Fruit fly (Drosophila melanogaster): Measurements from ENCODE around the gene Shab.

Gene Shab

DNA sequence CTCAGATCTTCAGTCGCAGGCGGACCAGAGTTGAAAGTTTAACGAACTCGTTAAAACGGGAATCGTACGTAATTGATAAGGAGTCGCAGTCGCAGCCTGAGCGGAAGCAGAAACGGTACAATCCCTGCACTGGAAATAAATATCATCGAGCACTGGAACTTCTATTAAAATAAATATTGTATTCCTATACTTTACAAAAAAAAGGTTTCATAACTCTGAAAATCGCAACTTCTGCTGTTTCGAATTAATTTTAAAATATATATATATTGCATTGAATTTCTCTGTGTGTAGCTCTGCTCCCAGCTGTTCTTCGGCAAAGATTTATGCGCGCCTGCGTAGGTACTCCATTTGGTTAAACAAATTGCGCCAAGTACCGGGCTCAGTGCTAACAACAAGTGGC is 10.4 kb upstream of the Shab start:
- TF ChIP-seq EcR (GFP tag; optimal IDR thresholded peaks at IDR 0.05) (no peak), CG8478 (optimal IDR thresholded peaks at IDR 0.05) (no peak), psq (optimal IDR thresholded peaks at IDR 0.05) (no peak), usp (GFP tag; optimal IDR thresholded peaks at IDR 0.05) (no peak), Dll (optimal IDR thresholded peaks at IDR 0.05) (no peak), pan (optimal IDR thresholded peaks at IDR 0.05) (no peak)

DNA sequence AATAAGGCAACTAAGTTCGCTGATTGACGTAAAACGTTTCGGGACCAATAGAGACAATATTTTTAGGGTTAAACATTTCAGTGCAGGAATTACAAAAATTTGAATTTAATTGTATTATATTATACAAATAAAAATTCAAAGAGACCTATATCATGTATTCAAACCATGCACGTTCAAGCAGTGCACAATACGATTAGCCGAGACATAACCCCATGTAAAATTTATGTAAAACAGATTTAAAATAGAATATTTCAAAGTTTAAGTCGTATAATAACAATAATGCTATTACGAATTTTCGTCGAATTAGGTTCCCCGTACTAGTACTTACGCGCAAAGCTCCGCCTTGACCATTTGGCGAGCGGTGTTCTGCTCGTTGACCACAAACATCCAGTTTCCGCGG is 9.2 kb upstream of the Shab start:
- TF ChIP-seq EcR (GFP tag; optimal IDR thresholded peaks at IDR 0.05), result no peak
- TF ChIP-seq psq (optimal IDR thresholded peaks at IDR 0.05), result no peak
- no peak for TF ChIP-seq Dll (optimal IDR thresholded peaks at IDR 0.05)
- no peak for TF ChIP-seq pan (optimal IDR thresholded peaks at IDR 0.05)
- TF ChIP-seq CG8478 (optimal IDR thresholded peaks at IDR 0.05), result no peak
- TF ChIP-seq usp (GFP tag; optimal IDR thresholded peaks at IDR 0.05), result no peak

DNA sequence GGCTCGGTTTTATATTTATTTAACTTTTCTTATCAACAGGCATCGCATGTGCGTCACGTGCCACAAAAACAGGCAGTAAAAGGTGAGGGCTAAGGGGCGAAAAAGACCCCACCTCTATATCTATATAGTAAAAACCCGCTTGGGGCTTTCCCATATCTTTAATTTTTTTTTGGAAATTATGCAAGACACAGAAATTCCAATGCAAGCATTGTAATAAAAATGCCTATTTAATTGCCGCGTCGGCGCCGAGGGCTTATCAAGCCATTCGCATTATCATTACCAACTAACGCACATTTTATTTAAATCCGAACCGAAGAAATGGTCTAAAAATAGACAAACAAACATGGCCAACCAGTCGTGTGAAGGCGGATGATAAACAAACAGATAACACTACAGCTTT is 7.4 kb upstream of the Shab start:
- TF ChIP-seq EcR (GFP tag; optimal IDR thresholded peaks at IDR 0.05) (no peak), pan (optimal IDR thresholded peaks at IDR 0.05) (no peak), psq (optimal IDR thresholded peaks at IDR 0.05) (no peak), usp (GFP tag; optimal IDR thresholded peaks at IDR 0.05) (no peak), Dll (optimal IDR thresholded peaks at IDR 0.05) (no peak), CG8478 (optimal IDR thresholded peaks at IDR 0.05) (no peak)

- no peak for TF ChIP-seq CG8478 (optimal IDR thresholded peaks at IDR 0.05)
- TF ChIP-seq pan (optimal IDR thresholded peaks at IDR 0.05), result no peak
- TF ChIP-seq EcR (GFP tag; optimal IDR thresholded peaks at IDR 0.05), result no peak
- TF ChIP-seq Dll (optimal IDR thresholded peaks at IDR 0.05), result no peak
- no peak for TF ChIP-seq psq (optimal IDR thresholded peaks at IDR 0.05)
- no peak for TF ChIP-seq usp (GFP tag; optimal IDR thresholded peaks at IDR 0.05)
Measured at dm6 chr3L:2888150-2888549, 6.7 kb upstream of the Shab start.

dm6 chr3L:2892105-2892504 is 2.7 kb upstream of the Shab start, which contains the start of gene spz5:
TSS of gene spz5 (minus strand) at chr3L:2892166.
- TF ChIP-seq Dll (optimal IDR thresholded peaks at IDR 0.05), result no peak
- TF ChIP-seq psq (optimal IDR thresholded peaks at IDR 0.05), result no peak
- TF ChIP-seq usp (GFP tag; optimal IDR thresholded peaks at IDR 0.05), result no peak

- TF ChIP-seq EcR (GFP tag; optimal IDR thresholded peaks at IDR 0.05) (no peak), psq (optimal IDR thresholded peaks at IDR 0.05) (no peak), CG8478 (optimal IDR thresholded peaks at IDR 0.05) (no peak), pan (optimal IDR thresholded peaks at IDR 0.05) (no peak), usp (GFP tag; optimal IDR thresholded peaks at IDR 0.05) (no peak), Dll (optimal IDR thresholded peaks at IDR 0.05) (no peak)
Measured at dm6 chr3L:2893846-2894511, 838 bp upstream of the Shab start.

dm6 chr3L:2896371-2896958 is 1.6 kb downstream of the Shab start:
- no peak for TF ChIP-seq CG8478 (optimal IDR thresholded peaks at IDR 0.05)
- no peak for TF ChIP-seq usp (GFP tag; optimal IDR thresholded peaks at IDR 0.05)
- TF ChIP-seq pan (optimal IDR thresholded peaks at IDR 0.05), result no peak
- no peak for TF ChIP-seq Dll (optimal IDR thresholded peaks at IDR 0.05)
- no peak for TF ChIP-seq psq (optimal IDR thresholded peaks at IDR 0.05)
- TF ChIP-seq EcR (GFP tag; optimal IDR thresholded peaks at IDR 0.05), result no peak

- TF ChIP-seq EcR (GFP tag; optimal IDR thresholded peaks at IDR 0.05), result no peak
Measured at dm6 chr3L:2906404-2906803, 11.6 kb downstream of the Shab start.

dm6 chr3L:2909523-2910042 is 14.8 kb downstream of the Shab start:
- no peak for TF ChIP-seq psq (optimal IDR thresholded peaks at IDR 0.05)
- no peak for TF ChIP-seq EcR (GFP tag; optimal IDR thresholded peaks at IDR 0.05)
- no peak for TF ChIP-seq usp (GFP tag; optimal IDR thresholded peaks at IDR 0.05)
- no peak for TF ChIP-seq pan (optimal IDR thresholded peaks at IDR 0.05)
- no peak for TF ChIP-seq Dll (optimal IDR thresholded peaks at IDR 0.05)

DNA sequence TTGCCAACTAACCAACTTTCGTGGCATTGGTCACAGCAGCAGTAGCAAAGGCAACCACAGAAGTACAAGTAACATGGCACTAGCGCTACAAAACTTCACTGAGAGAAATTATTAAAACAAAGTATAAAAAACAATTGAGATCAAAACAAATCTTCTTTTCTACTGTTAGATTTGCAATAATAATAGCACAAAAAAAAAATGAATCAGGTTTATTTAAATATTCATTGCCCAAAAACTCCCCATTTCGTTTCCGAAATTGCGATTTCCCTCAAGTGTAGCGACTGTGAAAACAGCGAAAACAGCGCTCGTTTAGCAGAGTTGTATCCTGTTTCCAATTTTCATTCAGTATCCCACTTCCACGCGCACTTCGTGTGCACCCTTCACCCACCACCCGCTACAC is 18.5 kb downstream of the Shab start:
- TF ChIP-seq Dll (optimal IDR thresholded peaks at IDR 0.05) (no peak), EcR (GFP tag; optimal IDR thresholded peaks at IDR 0.05) (no peak), CG8478 (optimal IDR thresholded peaks at IDR 0.05) (no peak)

DNA sequence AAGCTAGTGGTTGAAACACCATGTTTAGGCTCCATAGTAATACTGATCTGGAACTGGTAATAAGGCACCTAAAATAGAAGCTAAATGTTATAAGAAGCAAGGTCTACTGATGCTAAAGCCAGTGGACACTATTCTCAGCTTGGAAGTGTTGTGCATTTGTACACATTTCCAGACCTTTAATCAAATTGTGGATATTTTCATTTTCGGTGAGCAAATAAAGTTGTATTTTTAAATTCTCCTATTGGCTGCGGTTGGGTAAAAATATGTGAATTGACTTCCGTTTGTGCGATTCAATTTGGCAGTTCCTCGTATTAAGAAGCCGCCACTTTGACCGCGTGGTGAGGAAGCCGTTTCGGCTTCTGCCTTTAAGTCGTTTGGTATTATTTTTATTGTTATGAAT is 21.7 kb downstream of the Shab start, which contains the start of gene CG9970:
CG9970 (minus strand) TSS at position 101 of the 400 bp plus-strand sequence.
- no peak for TF ChIP-seq psq (optimal IDR thresholded peaks at IDR 0.05)

DNA sequence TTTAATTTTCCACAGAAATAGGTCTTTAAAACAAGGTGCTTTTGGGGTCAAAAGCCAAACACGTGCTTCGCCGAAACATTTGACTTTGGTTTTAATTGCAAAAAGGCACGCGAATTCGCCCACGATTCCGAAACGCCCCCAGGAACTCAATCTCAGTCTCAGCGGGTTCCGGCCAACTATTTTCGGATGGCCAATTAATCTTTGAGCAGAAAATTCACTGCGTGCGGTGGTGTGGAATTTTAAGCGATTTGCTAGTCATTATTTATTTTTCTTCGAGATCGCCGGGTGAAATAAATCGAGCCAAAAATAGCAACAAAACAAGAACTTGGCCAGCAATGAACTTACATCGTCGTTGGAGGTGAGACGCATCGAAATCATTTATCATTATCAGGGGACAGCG is 23.8 kb downstream of the Shab start:
- TF ChIP-seq EcR (GFP tag; optimal IDR thresholded peaks at IDR 0.05), result no peak
- TF ChIP-seq Dll (optimal IDR thresholded peaks at IDR 0.05), result no peak

dm6 chr3L:2923097-2923496 is 28.3 kb downstream of the Shab start:
- no peak for TF ChIP-seq psq (optimal IDR thresholded peaks at IDR 0.05)
- no peak for TF ChIP-seq pan (optimal IDR thresholded peaks at IDR 0.05)
- no peak for TF ChIP-seq EcR (GFP tag; optimal IDR thresholded peaks at IDR 0.05)
- TF ChIP-seq Dll (optimal IDR thresholded peaks at IDR 0.05), result no peak
- TF ChIP-seq usp (GFP tag; optimal IDR thresholded peaks at IDR 0.05), result no peak
- TF ChIP-seq CG8478 (optimal IDR thresholded peaks at IDR 0.05), result no peak
